Worm (Caenorhabditis elegans): ENCODE measurements around the gene rga-5.

DNA sequence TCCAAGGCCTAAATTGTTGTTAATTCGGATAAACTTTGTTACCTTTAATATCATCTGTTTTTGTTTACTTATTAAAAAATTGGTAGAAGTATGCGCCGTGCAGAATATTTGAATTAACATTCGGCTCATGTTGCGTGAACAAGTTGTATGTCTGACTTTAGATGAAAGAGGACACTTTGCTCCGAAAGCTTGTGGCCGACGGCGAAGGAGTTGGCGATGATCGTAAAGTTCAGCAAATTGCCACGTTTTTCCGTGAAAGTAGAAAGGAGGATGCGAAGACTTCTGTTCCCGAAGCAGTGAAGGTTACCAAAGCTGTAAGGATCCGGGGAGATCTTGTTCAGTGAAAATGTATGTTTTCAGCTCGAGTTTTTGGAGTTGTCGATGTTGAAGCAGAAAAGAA is 54.9 kb downstream of the rga-5 start, which contains the start of gene thoc-7:
- TF ChIP-seq him-1 (tag; optimal IDR thresholded peaks at IDR 0.05) (no peak), W03F9.2 (tag; optimal IDR thresholded peaks at IDR 0.05) (no peak), dao-5 (tag; optimal IDR thresholded peaks at IDR 0.05) (no peak)

Measured in whole organism, L4/young adult.